Worm (Caenorhabditis elegans): ENCODE results near the gene H37A05.4.

DNA sequence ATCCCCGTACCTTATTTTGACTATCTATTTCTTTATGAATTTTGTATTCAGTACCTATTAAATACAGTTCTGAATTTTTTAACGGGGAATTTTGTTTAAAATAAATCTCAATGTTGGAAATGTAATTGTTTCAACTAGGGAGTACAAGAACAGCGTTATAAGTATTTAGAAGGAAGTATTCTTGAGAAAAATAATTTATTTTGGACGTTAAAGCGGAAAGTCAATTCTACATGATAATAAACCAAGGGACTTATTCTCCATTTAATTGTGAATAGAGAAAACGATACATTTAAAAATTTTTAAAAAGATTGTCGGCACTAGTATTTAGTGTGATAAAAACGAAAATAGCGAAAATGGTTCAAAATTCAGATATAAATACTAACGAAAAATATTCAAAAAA, 19.6 kb upstream of the H37A05.4 start:
- TF ChIP-seq egrh-3 (GFP tag; IDR thresholded peaks at IDR 0.05) = no peak
- TF ChIP-seq C17E4.6 (GFP tag; IDR thresholded peaks at IDR 0.05) = no peak
- TF ChIP-seq nfya-1 (tag; optimal IDR thresholded peaks at IDR 0.05; ENCODE audit: borderline replicate concordance, insufficient read depth) = no peak
- no peak for TF ChIP-seq ztf-6 (GFP tag; IDR thresholded peaks at IDR 0.05)
- no peak for TF ChIP-seq unc-62 (GFP tag; optimal IDR thresholded peaks at IDR 0.05)
- no peak for TF ChIP-seq hmg-20 (GFP tag; IDR thresholded peaks at IDR 0.05)
- no peak for TF ChIP-seq aptf-3 (GFP tag; IDR thresholded peaks at IDR 0.05)
- no peak for TF ChIP-seq zim-3 (tag; optimal IDR thresholded peaks at IDR 0.05)
- no peak for TF ChIP-seq dpl-1 (GFP tag; optimal IDR thresholded peaks at IDR 0.05)
- no peak for TF ChIP-seq ztf-22 (GFP tag; optimal IDR thresholded peaks at IDR 0.05)
